Worm (Caenorhabditis elegans) whole organism, young adult: Measurements from ENCODE around the gene memb-2.

ENCODE experiments used
- B0035.1 ChIP-seq: sonication (generic microtip); optimal IDR thresholded peaks from 2 replicates; lab custom pipeline; 2016; ENCODE audit warnings: missing genetic modification characterization, mild to moderate bottlenecking, missing compliant biosample characterization, missing genotype, missing genetic modification reagents
- C06A6.2 ChIP-seq: fragments of 200-800 bp; sonication (Bioruptor generic); conservative IDR thresholded peaks from 2 replicates; pipeline ENCODE4 v1.3.6; 2022; ENCODE audit warnings: missing genetic modification characterization, missing compliant biosample characterization
- D2030.7 ChIP-seq: fragments of 200-800 bp; sonication (Bioruptor generic); IDR thresholded peaks from 2 replicates; pipeline ENCODE4 v1.3.6; 2022; ENCODE audit warnings: missing genetic modification reagents, missing genetic modification characterization, missing compliant biosample characterization
- F33H1.4 ChIP-seq: fragments of 200-800 bp; sonication (Bioruptor generic); IDR thresholded peaks from 2 replicates; pipeline ENCODE4 v1.3.6; 2022; ENCODE audit warnings: missing genetic modification reagents, missing genetic modification characterization, missing compliant biosample characterization
- F39B2.1 ChIP-seq: fragments of 200-800 bp; sonication (Bioruptor generic); IDR thresholded peaks from 2 replicates; pipeline ENCODE4 v1.3.6; 2022; ENCODE audit warnings: missing genetic modification reagents, missing genetic modification characterization, missing compliant biosample characterization
- F55B11.4 ChIP-seq: sonication (generic microtip); optimal IDR thresholded peaks from 2 replicates; lab custom pipeline; 2016; ENCODE audit warnings: missing compliant biosample characterization, missing genetic modification characterization, borderline replicate concordance; ENCODE audit not compliant: insufficient read depth
- F57C9.4 ChIP-seq: sonication (generic microtip); optimal IDR thresholded peaks from 2 replicates; lab custom pipeline; 2017; ENCODE audit warnings: mild to moderate bottlenecking, missing genetic modification characterization, missing compliant biosample characterization
- K11D2.4 ChIP-seq: fragments of 200-800 bp; sonication (Bioruptor generic); IDR thresholded peaks from 2 replicates; pipeline ENCODE4 v1.3.6; 2022; ENCODE audit warnings: missing genetic modification reagents, missing genetic modification characterization, missing compliant biosample characterization
- K12H6.12 ChIP-seq: fragments of 200-800 bp; sonication (Bioruptor generic); optimal IDR thresholded peaks from 2 replicates; lab custom pipeline; 2018; ENCODE audit warnings: mild to moderate bottlenecking, missing genetic modification characterization, missing compliant biosample characterization
- T07F8.4 ChIP-seq: sonication (generic microtip); optimal IDR thresholded peaks from 2 replicates; lab custom pipeline; 2016; ENCODE audit warnings: mild to moderate bottlenecking, missing genetic modification characterization, moderate library complexity, missing compliant biosample characterization
- Y79H2A.3 ChIP-seq: fragments of 200-800 bp; sonication (Bioruptor generic); conservative IDR thresholded peaks from 2 replicates; pipeline ENCODE4 v1.3.6; 2022; ENCODE audit warnings: missing genetic modification reagents, missing genetic modification characterization, missing compliant biosample characterization
- ZK185.1 ChIP-seq: sonication (generic microtip); optimal IDR thresholded peaks from 2 replicates; lab custom pipeline; 2016; ENCODE audit warnings: mild to moderate bottlenecking, missing genetic modification characterization, missing compliant biosample characterization; ENCODE audit not compliant: poor library complexity, severe bottlenecking
- aptf-3 ChIP-seq: fragments of 200-800 bp; sonication (Bioruptor generic); IDR thresholded peaks from 2 replicates; pipeline ENCODE4 v1.3.6; 2022; ENCODE audit warnings: missing genetic modification characterization, missing compliant biosample characterization
- attf-6 ChIP-seq: fragments of 200-800 bp; sonication (Bioruptor generic); IDR thresholded peaks from 2 replicates; pipeline ENCODE4 v1.3.6; 2022; ENCODE audit warnings: missing genetic modification reagents, missing genetic modification characterization, missing compliant biosample characterization
- bed-2 ChIP-seq: fragments of 200-800 bp; sonication (Bioruptor generic); IDR thresholded peaks from 2 replicates; pipeline ENCODE4 v1.3.6; 2022; ENCODE audit warnings: missing genetic modification reagents, missing genetic modification characterization, missing compliant biosample characterization
- ceh-91 ChIP-seq: fragments of 200-800 bp; sonication (Bioruptor generic); IDR thresholded peaks from 2 replicates; pipeline ENCODE4 v1.3.6; 2022; ENCODE audit warnings: missing genetic modification reagents, missing genetic modification characterization, missing compliant biosample characterization
- chd-7 ChIP-seq: sonication (generic microtip); optimal IDR thresholded peaks from 2 replicates; lab custom pipeline; 2016; ENCODE audit warnings: mild to moderate bottlenecking, missing genetic modification characterization, moderate library complexity, missing compliant biosample characterization
- dpff-1 ChIP-seq: sonication (generic microtip); optimal IDR thresholded peaks from 2 replicates; lab custom pipeline; 2017; ENCODE audit warnings: mild to moderate bottlenecking, missing genetic modification characterization, missing compliant biosample characterization
- egl-44 ChIP-seq: fragments of 200-800 bp; sonication (Bioruptor generic); IDR thresholded peaks from 2 replicates; pipeline ENCODE4 v1.3.6; 2022; ENCODE audit warnings: missing genetic modification reagents, missing genetic modification characterization, missing compliant biosample characterization
- hlh-26 ChIP-seq: fragments of 200-800 bp; sonication (Bioruptor generic); conservative IDR thresholded peaks from 2 replicates; pipeline ENCODE4 v1.3.6; 2022; ENCODE audit warnings: missing genetic modification reagents, missing genetic modification characterization, missing compliant biosample characterization
- hrde-1 ChIP-seq: sonication (generic microtip); optimal IDR thresholded peaks from 2 replicates; lab custom pipeline; 2016; ENCODE audit warnings: missing genetic modification characterization, mild to moderate bottlenecking, missing compliant biosample characterization, moderate library complexity, missing genotype, missing genetic modification reagents, borderline replicate concordance
- let-607 ChIP-seq, 2 experiments: fragments of 200-800 bp in 1 of 2; sonication (Bioruptor generic) in 1 of 2; sonication (generic microtip) in 1 of 2; optimal IDR thresholded peaks; 2 replicates each; lab custom pipeline; 2016 to 2018; ENCODE audit warnings: mild to moderate bottlenecking in 2 of 2, missing compliant biosample characterization in 2 of 2, missing genetic modification characterization in 2 of 2, moderate library complexity in 2 of 2, missing genotype in 1 of 2
- lsl-1 ChIP-seq: fragments of 200-800 bp; sonication (Bioruptor generic); optimal IDR thresholded peaks from 2 replicates; lab custom pipeline; 2018; ENCODE audit warnings: mild to moderate bottlenecking, missing genetic modification characterization, moderate library complexity, missing compliant biosample characterization
- madf-8 ChIP-seq: fragments of 200-800 bp; sonication (Bioruptor generic); conservative IDR thresholded peaks from 2 replicates; pipeline ENCODE4 v1.3.6; 2022; ENCODE audit warnings: missing genetic modification reagents, missing genetic modification characterization, missing compliant biosample characterization
- nhr-27 ChIP-seq: fragments of 200-800 bp; sonication (Bioruptor generic); optimal IDR thresholded peaks from 2 replicates; lab custom pipeline; 2018; ENCODE audit warnings: mild to moderate bottlenecking, missing genetic modification characterization, moderate library complexity, missing compliant biosample characterization
- nhr-80 ChIP-seq: sonication (generic microtip); optimal IDR thresholded peaks from 2 replicates; lab custom pipeline; 2016; ENCODE audit warnings: missing genetic modification characterization, missing compliant biosample characterization
- nhr-90 ChIP-seq: sonication (generic microtip); optimal IDR thresholded peaks from 2 replicates; lab custom pipeline; 2016; ENCODE audit warnings: missing genotype, mild to moderate bottlenecking, missing genetic modification characterization, missing compliant biosample characterization
- rec-8 ChIP-seq, 2 experiments: sonication (generic microtip); optimal IDR thresholded peaks; 2 replicates each; lab custom pipeline; 2016; ENCODE audit warnings: mild to moderate bottlenecking in 2 of 2, missing genetic modification characterization in 2 of 2, missing genetic modification reagents in 2 of 2, missing genotype in 2 of 2, missing biosample characterization in 1 of 2, missing compliant biosample characterization in 1 of 2, moderate library complexity in 1 of 2
- sdz-38 ChIP-seq: sonication (generic microtip); optimal IDR thresholded peaks from 2 replicates; lab custom pipeline; 2016; ENCODE audit warnings: missing genotype, missing genetic modification characterization, missing compliant biosample characterization
- sea-2 ChIP-seq: fragments of 200-800 bp; sonication (Bioruptor generic); IDR thresholded peaks from 2 replicates; pipeline ENCODE4 v1.3.6; 2022; ENCODE audit warnings: missing genetic modification characterization, missing compliant biosample characterization
- ztf-3 ChIP-seq: fragments of 200-800 bp; sonication (Bioruptor generic); optimal IDR thresholded peaks from 2 replicates; lab custom pipeline; 2018; ENCODE audit warnings: mild to moderate bottlenecking, missing genetic modification characterization, missing compliant biosample characterization

memb-2 gene

DNA sequence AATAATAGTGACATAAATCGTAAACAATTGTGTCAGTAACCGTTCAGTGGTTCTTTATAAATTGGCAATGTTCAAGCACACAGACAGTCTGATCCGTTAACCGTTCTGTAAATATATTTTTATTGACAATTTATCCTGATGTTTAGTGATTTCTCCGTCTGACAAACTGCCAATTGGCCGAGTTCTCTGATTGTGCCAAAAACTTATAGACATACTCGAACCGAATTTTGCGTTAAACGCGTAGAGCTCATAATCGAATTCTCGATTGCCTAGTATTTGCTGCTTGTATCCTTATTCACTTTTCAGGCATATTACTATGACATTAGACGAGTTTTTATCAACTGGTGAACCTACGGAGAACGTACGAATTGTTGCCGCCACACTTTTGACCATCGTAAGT lies 24.2 kb upstream of the memb-2 start, which contains the start of gene srx-117 (continued):
- no peak for TF ChIP-seq let-607 (tag; optimal IDR thresholded peaks at IDR 0.05; lab: Kevin White, UChicago)

DNA sequence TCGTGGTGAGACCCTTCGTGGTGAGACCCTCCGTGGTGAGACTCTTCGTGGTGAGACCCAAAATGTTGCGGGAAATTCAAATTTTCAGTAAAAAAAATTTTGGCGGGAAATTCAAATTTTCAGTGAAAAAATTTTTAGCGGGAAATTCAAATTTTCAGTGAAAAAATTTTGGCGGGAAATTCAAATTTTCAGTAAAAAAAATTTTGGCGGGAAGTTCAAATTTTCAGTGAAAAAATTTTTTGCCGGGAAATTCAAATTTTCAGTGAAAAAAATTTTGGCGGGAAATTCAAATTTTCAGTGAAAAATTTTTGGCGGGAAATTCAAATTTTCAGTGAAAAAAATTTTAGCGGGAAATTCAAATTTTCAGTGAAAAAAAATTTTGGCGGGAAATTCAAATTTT lies 20.1 kb upstream of the memb-2 start:
- TF ChIP-seq ceh-91 (GFP tag; lab: Robert Waterston, UW): peak; percentile 39; the same call in 1 of the 2 replicates
- peak; percentile 66 for TF ChIP-seq F33H1.4
- 0 out of 2 replicates have a peak, but pooled peaks have one; percentile 29 for TF ChIP-seq madf-8 (GFP tag; lab: Robert Waterston, UW)

DNA sequence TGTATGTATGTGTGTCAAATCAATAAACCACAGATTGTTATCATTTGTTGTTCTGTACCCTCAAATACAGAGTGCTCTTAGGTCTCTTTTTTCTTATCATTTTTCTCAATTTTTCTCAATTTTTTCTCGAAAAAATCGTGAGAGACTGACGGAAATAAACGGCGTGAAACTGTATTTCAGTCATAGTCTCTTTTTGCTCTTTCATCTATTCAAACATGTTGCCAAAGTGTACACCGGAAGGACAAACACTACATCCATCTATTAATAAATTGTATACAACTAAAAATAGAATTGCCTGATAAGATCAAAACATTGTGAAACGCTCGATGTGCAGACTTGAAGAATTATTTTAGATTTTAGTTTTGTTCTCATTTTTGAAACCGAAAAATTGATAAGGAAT lies 14.5 kb upstream of the memb-2 start:
- TF ChIP-seq egl-44 (GFP tag; lab: Robert Waterston, UW) (no peak), hrde-1 (no peak), madf-8 (GFP tag; lab: Robert Waterston, UW) (no peak), nhr-80 (tag; lab: Kevin White, UChicago) (peak; percentile 38), attf-6 (GFP tag; lab: Robert Waterston, UW) (no peak), F39B2.1 (GFP tag; lab: Robert Waterston, UW) (no peak)

DNA sequence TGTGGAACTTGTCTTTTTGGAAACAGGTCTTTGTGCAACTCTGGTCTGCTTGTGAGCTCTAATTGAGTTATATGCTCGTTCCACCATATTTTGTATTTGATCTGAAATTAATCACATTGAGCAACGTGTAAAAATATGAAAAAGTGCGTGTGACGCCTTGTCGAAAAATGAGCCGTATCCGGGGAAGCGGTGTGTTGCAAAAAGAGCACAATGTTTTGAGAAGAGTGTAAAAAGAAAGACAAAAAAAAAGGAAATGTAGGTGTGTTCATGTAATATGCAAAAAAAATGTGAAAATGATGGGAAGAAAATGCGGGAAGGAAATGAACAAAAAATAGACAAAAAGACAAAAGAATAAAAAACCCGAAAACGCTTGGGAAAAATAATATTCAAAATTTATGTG lies 10.9 kb upstream of the memb-2 start, which contains the start of gene acy-4:
TSS of gene acy-4 (minus strand) at position 101 of the 400 bp plus-strand sequence.
- no peak for TF ChIP-seq sdz-38 (tag; lab: Kevin White, UChicago)
- no peak for TF ChIP-seq T07F8.4
- TF ChIP-seq nhr-27 (tag; lab: Kevin White, UChicago): no peak
- TF ChIP-seq rec-8 (tag; optimal IDR thresholded peaks at IDR 0.05; lab: Kevin White, UChicago): no peak
- TF ChIP-seq nhr-90 (tag; lab: Kevin White, UChicago): no peak
- TF ChIP-seq lsl-1 (GFP tag; lab: Kevin White, UChicago): no peak
- no peak for TF ChIP-seq sea-2 (GFP tag; lab: Robert Waterston, UW)
- TF ChIP-seq B0035.1: no peak
- no peak for TF ChIP-seq chd-7 (tag; lab: Kevin White, UChicago)
- TF ChIP-seq F33H1.4: no peak
- TF ChIP-seq K11D2.4 (GFP tag; lab: Robert Waterston, UW): no peak
- TF ChIP-seq dpff-1 (tag; lab: Kevin White, UChicago): no peak
- TF ChIP-seq F57C9.4: no peak
- TF ChIP-seq hlh-26 (GFP tag; lab: Robert Waterston, UW): no peak
- TF ChIP-seq C06A6.2 (GFP tag; lab: Robert Waterston, UW): no peak

DNA sequence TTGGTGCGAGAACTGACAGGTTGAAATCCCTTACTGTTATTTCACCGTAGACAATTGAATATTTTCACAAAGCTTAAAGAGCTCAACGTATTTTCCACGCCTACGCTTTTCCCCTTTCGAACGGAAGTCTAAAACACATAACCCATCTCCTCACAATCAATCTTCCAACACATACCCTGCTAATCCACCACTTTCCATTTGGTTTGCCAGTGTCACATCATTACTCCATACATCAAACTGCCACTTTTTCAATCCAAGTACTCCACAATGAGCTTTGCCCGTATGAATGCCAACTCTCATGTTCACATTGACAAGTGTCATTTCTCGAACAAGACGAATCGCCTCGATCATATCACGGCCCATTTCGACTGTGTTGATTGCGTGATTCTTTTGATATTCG lies 8.1 kb upstream of the memb-2 start:
- TF ChIP-seq K11D2.4 (GFP tag; lab: Robert Waterston, UW) (no peak), K12H6.12 (peak; percentile 17), F55B11.4 (tag; lab: Kevin White, UChicago) (no peak), bed-2 (no peak), ZK185.1 (tag; lab: Kevin White, UChicago) (no peak), ztf-3 (GFP tag; lab: Kevin White, UChicago) (no peak), D2030.7 (GFP tag; lab: Robert Waterston, UW) (no peak)

DNA sequence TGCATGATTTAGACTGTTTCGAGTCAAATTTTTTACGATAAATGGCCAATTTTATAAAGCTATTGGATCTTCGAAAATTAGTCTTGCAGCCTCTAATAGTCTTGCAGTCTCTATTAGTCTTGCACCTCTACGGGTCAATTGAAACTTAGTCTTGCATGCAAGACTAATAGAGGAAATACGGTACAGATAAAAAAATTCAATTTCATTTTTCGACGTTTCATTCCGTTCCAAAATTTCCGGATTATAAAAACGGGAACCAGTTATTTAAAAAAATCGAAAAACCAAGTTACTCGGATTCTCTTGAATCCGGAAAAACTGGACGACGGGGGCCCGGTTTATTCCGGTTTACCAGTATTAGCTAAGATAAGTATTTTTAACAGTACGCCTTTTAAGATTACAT lies 1.4 kb upstream of the memb-2 start, which contains the start of gene M03E7.1:
TSS of gene M03E7.1 (plus strand) at position 301 of the 400 bp plus-strand sequence.
- TF ChIP-seq Y79H2A.3 (GFP tag; lab: Robert Waterston, UW) (no peak), aptf-3 (GFP tag; lab: Robert Waterston, UW) (no peak)
